Worm (Caenorhabditis elegans) whole organism, early embryonic: ENCODE data around the gene srh-61.

ENCODE experiments used
- B0310.2 ChIP-seq: sonication (generic microtip); optimal IDR thresholded peaks from 2 replicates; lab custom pipeline; 2016; ENCODE audit warnings: mild to moderate bottlenecking, missing genetic modification characterization, missing compliant biosample characterization
- F13C5.2 ChIP-seq: sonication (generic microtip); optimal IDR thresholded peaks from 2 replicates; lab custom pipeline; 2017; ENCODE audit warnings: mild to moderate bottlenecking, missing genetic modification characterization, inconsistent platforms, missing compliant biosample characterization
- aly-1 ChIP-seq: sonication (generic microtip); optimal IDR thresholded peaks from 2 replicates; lab custom pipeline; 2016; ENCODE audit warnings: missing genetic modification characterization, missing compliant biosample characterization
- ama-1 ChIP-seq: fragments of 150-350 bp; optimal IDR thresholded peaks from 2 replicates; lab custom pipeline; 2014
- ceh-13 ChIP-seq: fragments of 200-800 bp; sonication (Bioruptor generic); optimal IDR thresholded peaks from 2 replicates; lab custom pipeline; 2018; ENCODE audit warnings: mild to moderate bottlenecking, missing genetic modification characterization, missing compliant biosample characterization
- ceh-36 ChIP-seq: sonication (generic microtip); optimal IDR thresholded peaks from 2 replicates; lab custom pipeline; 2016; ENCODE audit warnings: missing genetic modification characterization, inconsistent platforms, missing compliant biosample characterization
- ets-7 ChIP-seq: sonication (generic microtip); optimal IDR thresholded peaks from 2 replicates; lab custom pipeline; 2016; ENCODE audit warnings: missing genotype, missing genetic modification characterization, missing compliant biosample characterization
- flt-1 ChIP-seq: fragments of 200-800 bp; sonication (Bioruptor generic); IDR thresholded peaks from 2 replicates; pipeline ENCODE4 v1.3.6; 2022; ENCODE audit warnings: missing genetic modification characterization, missing compliant biosample characterization
- hmbx-1 ChIP-seq: sonication (generic microtip); optimal IDR thresholded peaks from 2 replicates; lab custom pipeline; 2016; ENCODE audit warnings: mild to moderate bottlenecking, missing genetic modification characterization, missing compliant biosample characterization
- hmg-4 ChIP-seq: fragments of 200-800 bp; sonication (Bioruptor generic); optimal IDR thresholded peaks from 2 replicates; lab custom pipeline; 2018; ENCODE audit warnings: mild to moderate bottlenecking, missing genetic modification characterization, missing compliant biosample characterization
- hnd-1 ChIP-seq: sonication (generic microtip); optimal IDR thresholded peaks from 2 replicates; lab custom pipeline; 2016; ENCODE audit warnings: missing genetic modification characterization, missing compliant biosample characterization
- pes-1 ChIP-seq: fragments of 200-800 bp; sonication (Bioruptor generic); IDR thresholded peaks from 2 replicates; pipeline ENCODE4 v1.3.6; 2022; ENCODE audit warnings: missing genetic modification reagents, missing genetic modification characterization, missing compliant biosample characterization
- scrt-1 ChIP-seq: fragments of 200-800 bp; sonication (Bioruptor generic); IDR thresholded peaks from 2 replicates; pipeline ENCODE4 v1.3.6; 2022; ENCODE audit warnings: missing genetic modification characterization, missing compliant biosample characterization
- sea-1 ChIP-seq: fragments of 200-800 bp; sonication (Bioruptor generic); conservative IDR thresholded peaks from 2 replicates; pipeline ENCODE4 v1.3.6; 2022; ENCODE audit warnings: missing genetic modification characterization, missing compliant biosample characterization
- tbx-11 ChIP-seq: fragments of 200-800 bp; sonication (Bioruptor generic); IDR thresholded peaks from 2 replicates; pipeline ENCODE4 v1.3.6; 2022; ENCODE audit warnings: missing genetic modification characterization, missing compliant biosample characterization
- tbx-37 ChIP-seq: fragments of 200-800 bp; sonication (Bioruptor generic); conservative IDR thresholded peaks from 2 replicates; pipeline ENCODE4 v1.3.6; 2022; ENCODE audit warnings: missing genetic modification reagents, missing genetic modification characterization, missing compliant biosample characterization
- tra-4 ChIP-seq: sonication (generic microtip); optimal IDR thresholded peaks from 2 replicates; lab custom pipeline; 2017; ENCODE audit warnings: missing genetic modification characterization, missing compliant biosample characterization

Gene srh-61

ce11 chrII:12519616-12520015 lies 3.4 kb upstream of the srh-61 start, which contains the start of gene ceh-99:
ceh-99 (plus strand) TSS chrII:12519981.
- no peak for TF ChIP-seq hmbx-1 (tag; lab: Kevin White, UChicago)
- TF ChIP-seq sea-1 (GFP tag; lab: Robert Waterston, UW), result no peak
- no peak for TF ChIP-seq aly-1 (tag; lab: Kevin White, UChicago)
- no peak for TF ChIP-seq hmg-4 (GFP tag; lab: Kevin White, UChicago)
- no peak for TF ChIP-seq ets-7
- TF ChIP-seq tra-4 (tag; lab: Kevin White, UChicago), result no peak
- no peak for TF ChIP-seq tbx-37 (GFP tag; lab: Robert Waterston, UW)
- TF ChIP-seq flt-1 (GFP tag; lab: Robert Waterston, UW), result no peak
- no peak for TF ChIP-seq scrt-1 (GFP tag; lab: Robert Waterston, UW)
- TF ChIP-seq tbx-11 (GFP tag; lab: Robert Waterston, UW), result no peak

DNA sequence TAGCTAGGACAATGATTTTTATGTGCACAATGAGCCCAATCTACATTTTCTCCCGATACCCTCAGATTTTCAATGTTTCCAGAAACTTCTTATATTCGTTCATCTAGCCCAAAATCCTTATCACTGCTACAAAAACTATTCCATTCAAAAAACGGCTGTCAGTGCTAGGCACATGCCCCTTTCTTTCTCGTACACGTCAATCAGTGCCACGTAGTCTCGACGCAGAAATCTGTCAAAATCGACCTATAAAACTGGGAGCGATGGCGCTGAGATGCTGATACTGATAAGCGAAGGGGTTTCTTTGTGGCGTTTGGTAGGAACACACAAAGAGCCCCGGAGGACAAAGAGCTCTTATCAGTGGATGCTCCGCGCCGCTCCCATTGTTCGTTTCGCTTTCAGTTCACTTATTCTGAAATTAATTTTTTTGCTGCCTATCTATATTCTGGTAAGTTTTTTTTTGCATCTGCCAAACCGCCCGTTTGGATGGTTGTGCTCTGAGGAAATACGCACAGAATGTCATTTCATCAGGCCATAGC lies 2.7 kb upstream of the srh-61 start, which contains the start of gene srh-70:
TSS of gene srh-70 (minus strand) at position 51 of the 536 bp plus-strand sequence.
- no peak for TF ChIP-seq tbx-37 (GFP tag; lab: Robert Waterston, UW)
- TF ChIP-seq aly-1 (tag; lab: Kevin White, UChicago), result no peak
- TF ChIP-seq B0310.2, result no peak
- TF ChIP-seq ets-7, result no peak
- TF ChIP-seq tra-4 (tag; lab: Kevin White, UChicago), result no peak
- TF ChIP-seq ceh-36 (tag; lab: Kevin White, UChicago), result no peak
- TF ChIP-seq F13C5.2 (tag; lab: Kevin White, UChicago), result no peak
- TF ChIP-seq ceh-13 (GFP tag; lab: Kevin White, UChicago), result no peak
- no peak for TF ChIP-seq scrt-1 (GFP tag; lab: Robert Waterston, UW)
- no peak for TF ChIP-seq hmbx-1 (tag; lab: Kevin White, UChicago)
- TF ChIP-seq tbx-11 (GFP tag; lab: Robert Waterston, UW), result no peak
- no peak for TF ChIP-seq hnd-1 (tag; lab: Kevin White, UChicago)
- TF ChIP-seq pes-1 (GFP tag; lab: Robert Waterston, UW), result no peak

ce11 chrII:12518008-12518407 lies 1.8 kb upstream of the srh-61 start:
- TF ChIP-seq sea-1 (GFP tag; lab: Robert Waterston, UW) (no peak), hnd-1 (tag; lab: Kevin White, UChicago) (no peak), B0310.2 (no peak), scrt-1 (GFP tag; lab: Robert Waterston, UW) (no peak)

ce11 chrII:12514620-12515019 lies 1.6 kb downstream of the srh-61 start, which contains the start of gene srh-69:
srh-69 (minus strand) TSS chrII:12514720.
- no peak for TF ChIP-seq B0310.2
- no peak for TF ChIP-seq pes-1 (GFP tag; lab: Robert Waterston, UW)
- no peak for TF ChIP-seq tbx-11 (GFP tag; lab: Robert Waterston, UW)
- TF ChIP-seq sea-1 (GFP tag; lab: Robert Waterston, UW), result no peak
- no peak for TF ChIP-seq hmbx-1 (tag; lab: Kevin White, UChicago)
- TF ChIP-seq hmg-4 (GFP tag; lab: Kevin White, UChicago), result no peak
- TF ChIP-seq aly-1 (tag; lab: Kevin White, UChicago), result no peak
- no peak for TF ChIP-seq ceh-36 (tag; lab: Kevin White, UChicago)
- TF ChIP-seq F13C5.2 (tag; lab: Kevin White, UChicago), result no peak
- TF ChIP-seq ama-1, result no peak

ce11 chrII:12511866-12512265 lies 4.3 kb downstream of the srh-61 start, which contains the start of gene srh-73:
srh-73 (plus strand) TSS chrII:12512166.
- TF ChIP-seq F13C5.2 (tag; lab: Kevin White, UChicago), result no peak
- no peak for TF ChIP-seq aly-1 (tag; lab: Kevin White, UChicago)
- TF ChIP-seq scrt-1 (GFP tag; lab: Robert Waterston, UW), result no peak
- TF ChIP-seq B0310.2, result no peak
- no peak for TF ChIP-seq hmbx-1 (tag; lab: Kevin White, UChicago)
- TF ChIP-seq tbx-11 (GFP tag; lab: Robert Waterston, UW), result no peak
- TF ChIP-seq tra-4 (tag; lab: Kevin White, UChicago), result no peak
- no peak for TF ChIP-seq ceh-13 (GFP tag; lab: Kevin White, UChicago)
- no peak for TF ChIP-seq tbx-37 (GFP tag; lab: Robert Waterston, UW)
- TF ChIP-seq pes-1 (GFP tag; lab: Robert Waterston, UW), result no peak
- TF ChIP-seq sea-1 (GFP tag; lab: Robert Waterston, UW), result no peak
- TF ChIP-seq ama-1, result no peak
- TF ChIP-seq ceh-36 (tag; lab: Kevin White, UChicago), result no peak
- no peak for TF ChIP-seq hmg-4 (GFP tag; lab: Kevin White, UChicago)

DNA sequence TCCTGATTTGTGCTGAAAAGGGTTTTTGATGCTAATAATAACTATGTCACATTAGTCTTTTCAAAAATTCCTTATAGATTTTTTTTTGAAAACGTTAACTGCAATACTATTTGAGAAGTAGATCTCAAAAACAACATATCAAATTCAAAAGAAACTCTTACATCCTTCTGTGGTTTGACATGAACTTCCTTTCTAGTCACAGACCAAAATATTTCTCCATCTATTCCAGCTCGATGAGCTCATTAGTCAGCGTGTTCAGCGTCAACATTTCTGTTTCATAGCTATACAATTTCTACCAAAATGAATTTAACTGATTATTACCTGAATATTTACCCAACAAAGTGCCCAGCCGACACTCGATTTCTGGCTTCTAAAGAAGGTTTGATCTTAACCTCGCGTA lies 7.6 kb downstream of the srh-61 start, which contains the start of gene srh-67:
TSS of gene srh-67 (plus strand) at position 301 of the 400 bp plus-strand sequence.
- no peak for TF ChIP-seq flt-1 (GFP tag; lab: Robert Waterston, UW)
- TF ChIP-seq tra-4 (tag; lab: Kevin White, UChicago), result no peak
- TF ChIP-seq hmg-4 (GFP tag; lab: Kevin White, UChicago), result no peak
- TF ChIP-seq hmbx-1 (tag; lab: Kevin White, UChicago), result no peak
- no peak for TF ChIP-seq tbx-37 (GFP tag; lab: Robert Waterston, UW)
- no peak for TF ChIP-seq tbx-11 (GFP tag; lab: Robert Waterston, UW)
- no peak for TF ChIP-seq F13C5.2 (tag; lab: Kevin White, UChicago)
- TF ChIP-seq ets-7, result no peak
- no peak for TF ChIP-seq pes-1 (GFP tag; lab: Robert Waterston, UW)
- no peak for TF ChIP-seq aly-1 (tag; lab: Kevin White, UChicago)
- no peak for TF ChIP-seq B0310.2

DNA sequence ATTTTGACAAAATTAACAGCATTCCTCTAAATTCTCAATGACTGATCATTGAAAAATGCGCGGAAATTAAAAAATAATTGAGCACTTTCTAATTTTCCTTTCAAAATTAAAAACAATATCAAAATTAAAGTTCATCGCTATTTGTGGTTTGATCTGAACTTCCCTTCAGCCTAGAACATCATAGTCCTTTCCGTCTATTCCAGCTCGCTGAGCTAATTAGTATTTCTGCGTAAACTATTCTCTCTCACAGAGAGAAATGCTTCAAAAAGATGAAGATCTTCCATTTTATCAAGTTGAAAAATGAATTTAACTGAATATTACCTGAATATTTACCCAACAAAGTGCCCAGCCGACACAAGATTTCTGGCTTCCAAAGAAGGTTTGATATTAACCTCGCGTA lies 9.2 kb downstream of the srh-61 start, which contains the start of gene srh-68:
TSS of gene srh-68 (plus strand) at position 301 of the 400 bp plus-strand sequence.
- no peak for TF ChIP-seq hmg-4 (GFP tag; lab: Kevin White, UChicago)
